Worm (Caenorhabditis elegans): Measurements from ENCODE around the gene grl-19.

ce11 chrIV:293163-293755, 40.9 kb upstream of the grl-19 start:
- TF ChIP-seq nhr-84 (tag; optimal IDR thresholded peaks at IDR 0.05) (no peak), jun-1 (tag; optimal IDR thresholded peaks at IDR 0.05) (no peak), zag-1 (tag; optimal IDR thresholded peaks at IDR 0.05) (no peak), mab-9 (GFP tag; IDR thresholded peaks at IDR 0.05) (no peak), lin-35 (GFP tag; optimal IDR thresholded peaks at IDR 0.05) (no peak), ztf-4 (tag; optimal IDR thresholded peaks at IDR 0.05) (no peak), fkh-10 (GFP tag; optimal IDR thresholded peaks at IDR 0.05) (no peak), aha-1 (tag; optimal IDR thresholded peaks at IDR 0.05) (no peak), lin-15B (tag; optimal IDR thresholded peaks at IDR 0.05) (no peak)
